Worm (Caenorhabditis elegans): Measurements from ENCODE around the gene rig-1.

- TF ChIP-seq T22C8.4 (GFP tag; IDR thresholded peaks at IDR 0.05) (no peak), flt-1 (GFP tag; IDR thresholded peaks at IDR 0.05) (no peak), cog-1 (tag; optimal IDR thresholded peaks at IDR 0.05) (no peak), ztf-23 (GFP tag; IDR thresholded peaks at IDR 0.05) (no peak), med-1 (GFP tag; optimal IDR thresholded peaks at IDR 0.05; ENCODE audit: insufficient read depth) (no peak), tab-1 (GFP tag; IDR thresholded peaks at IDR 0.05) (no peak), ztf-29 (GFP tag; IDR thresholded peaks at IDR 0.05) (no peak)
Measured at ce11 chrX:8674514-8674913, 14.1 kb downstream of the rig-1 start.

Data from whole organism, midembryonic.